Fruit fly (Drosophila melanogaster): ENCODE results near the gene alpha4GT1.
A peak's percentile ranks its signal among the peaks of the same experiment; 100 is the strongest.

The alpha4GT1 gene

DNA sequence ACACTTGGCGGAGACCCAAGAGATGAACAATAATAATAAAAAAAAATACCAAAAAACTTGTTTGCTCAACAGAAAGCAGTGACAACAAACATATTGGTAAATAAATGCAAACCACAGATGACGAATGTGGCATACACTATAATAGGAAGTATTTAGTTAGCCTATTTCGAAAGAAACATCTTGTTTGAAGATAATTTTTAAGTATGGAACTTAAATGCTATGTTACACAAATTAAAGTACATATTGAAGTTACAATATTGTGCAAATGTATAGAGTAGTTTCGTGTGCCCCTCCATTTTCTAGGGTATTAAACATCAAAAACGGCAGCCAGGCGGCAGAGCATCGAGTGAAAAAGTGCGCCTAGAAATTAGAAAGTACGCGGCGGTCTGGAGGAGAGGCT, 19.5 kb downstream of the alpha4GT1 start (continued):
- peak; percentile 30 for TF ChIP-seq Nf-YB (GFP tag; optimal IDR thresholded peaks at IDR 0.05)
- no peak for TF ChIP-seq Usf (GFP tag; optimal IDR thresholded peaks at IDR 0.05)
- TF ChIP-seq Taf1 (GFP tag; IDR thresholded peaks at IDR 0.05) = no peak
- TF ChIP-seq sr (GFP tag; IDR thresholded peaks at IDR 0.05) = no peak
- peak; percentile 38; the same call in 1 of the 2 replicates for TF ChIP-seq CG17328 (GFP tag; IDR thresholded peaks at IDR 0.05)
- no peak for TF ChIP-seq pita (GFP tag; optimal IDR thresholded peaks at IDR 0.05)
- no peak for TF ChIP-seq CG7786 (GFP tag; optimal IDR thresholded peaks at IDR 0.05)
- TF ChIP-seq Jarid2 (GFP tag; optimal IDR thresholded peaks at IDR 0.05) = no peak
- no peak for TF ChIP-seq CG16813 (GFP tag; IDR thresholded peaks at IDR 0.05; ENCODE audit: partially characterized antibody)
- TF ChIP-seq NC2α (GFP tag; optimal IDR thresholded peaks at IDR 0.05) = no peak
- TF ChIP-seq Camta (GFP tag; optimal IDR thresholded peaks at IDR 0.05) = peak; percentile 19
- TF ChIP-seq usp (GFP tag; optimal IDR thresholded peaks at IDR 0.05) = no peak
- TF ChIP-seq pnt (GFP tag; optimal IDR thresholded peaks at IDR 0.05) = no peak
- TF ChIP-seq sna (GFP tag; IDR thresholded peaks at IDR 0.05; ENCODE audit: partially characterized antibody) = no peak
- TF ChIP-seq Oaz (GFP tag; IDR thresholded peaks at IDR 0.05) = no peak
- no peak for TF ChIP-seq Myb (GFP tag; optimal IDR thresholded peaks at IDR 0.05)
- no peak for TF ChIP-seq TFAM (GFP tag; optimal IDR thresholded peaks at IDR 0.05)
- TF ChIP-seq CG7839 (tag; optimal IDR thresholded peaks at IDR 0.05) = peak; percentile 54
- TF ChIP-seq CG6654 (GFP tag; optimal IDR thresholded peaks at IDR 0.05) = no peak
- peak in 1 of 2 experiments; percentile 74 for TF ChIP-seq Eip74EF (GFP tag; optimal IDR thresholded peaks at IDR 0.05)
- no peak for TF ChIP-seq dati (GFP tag; IDR thresholded peaks at IDR 0.05)
- TF ChIP-seq CG9727 (GFP tag; optimal IDR thresholded peaks at IDR 0.05) = no peak
- TF ChIP-seq CG17359 (tag; optimal IDR thresholded peaks at IDR 0.05) = peak; percentile 80
- no peak for TF ChIP-seq tna (GFP tag; IDR thresholded peaks at IDR 0.05; ENCODE audit: partially characterized antibody)
- TF ChIP-seq Hsf (GFP tag; optimal IDR thresholded peaks at IDR 0.05) = no peak
- no peak for TF ChIP-seq CG33213 (GFP tag; optimal IDR thresholded peaks at IDR 0.05)
- TF ChIP-seq ftz-f1 (GFP tag; optimal IDR thresholded peaks at IDR 0.05) = no peak
- no peak for TF ChIP-seq CG4730 (GFP tag; IDR thresholded peaks at IDR 0.05)
- no peak for TF ChIP-seq bbx (GFP tag; IDR thresholded peaks at IDR 0.05; ENCODE audit: partially characterized antibody)
- no peak for TF ChIP-seq CG10462 (GFP tag; optimal IDR thresholded peaks at IDR 0.05)
- no peak for TF ChIP-seq CG8089 (GFP tag; optimal IDR thresholded peaks at IDR 0.05)
- TF ChIP-seq sim (GFP tag; IDR thresholded peaks at IDR 0.05) = no peak
- no peak for TF ChIP-seq CG10431 (GFP tag; optimal IDR thresholded peaks at IDR 0.05)
- no peak for TF ChIP-seq Hmx (GFP tag; optimal IDR thresholded peaks at IDR 0.05)
- TF ChIP-seq CG13775 (GFP tag; optimal IDR thresholded peaks at IDR 0.05) = no peak
- no peak for TF ChIP-seq ase (GFP tag; IDR thresholded peaks at IDR 0.05)
- TF ChIP-seq Hr3 (GFP tag; optimal IDR thresholded peaks at IDR 0.05) = no peak
- no peak for TF ChIP-seq luna (GFP tag; optimal IDR thresholded peaks at IDR 0.05)
- peak; percentile 56 for TF ChIP-seq run (tag; optimal IDR thresholded peaks at IDR 0.05)
- TF ChIP-seq zf30C (GFP tag; optimal IDR thresholded peaks at IDR 0.05) = no peak
- peak; percentile 31 for TF ChIP-seq jing (GFP tag; optimal IDR thresholded peaks at IDR 0.05)
- no peak for TF ChIP-seq Bgb (GFP tag; IDR thresholded peaks at IDR 0.05; ENCODE audit: partially characterized antibody)
- TF ChIP-seq jigr1 (GFP tag; IDR thresholded peaks at IDR 0.05) = no peak
- no peak for TF ChIP-seq CG3163 (GFP tag; optimal IDR thresholded peaks at IDR 0.05)
- TF ChIP-seq hb (GFP tag; IDR thresholded peaks at IDR 0.05; ENCODE audit: partially characterized antibody) = no peak
- TF ChIP-seq Hr51 (GFP tag; optimal IDR thresholded peaks at IDR 0.05) = peak in 1 of 2 experiments; percentile 73
- no peak for TF ChIP-seq aop (GFP tag; IDR thresholded peaks at IDR 0.05)
- peak; percentile 76 for TF ChIP-seq Drgx (GFP tag; IDR thresholded peaks at IDR 0.05)
- TF ChIP-seq Bteb2 (GFP tag; optimal IDR thresholded peaks at IDR 0.05) = no peak
- no peak for TF ChIP-seq CG11456 (GFP tag; IDR thresholded peaks at IDR 0.05)
- TF ChIP-seq CG14860 (GFP tag; IDR thresholded peaks at IDR 0.05; ENCODE audit: partially characterized antibody) = no peak
- TF ChIP-seq Abd-B (GFP tag; optimal IDR thresholded peaks at IDR 0.05) = peak; percentile 48

Measured in whole organism, embryonic.